Fruit fly (Drosophila melanogaster) Kc167 (cell line): ENCODE data around the gene CG32086.

Source experiments
- Myc ChIP-seq: fragments of >200 bp; optimal IDR thresholded peaks from 2 replicates; lab custom pipeline; 2017; ENCODE audit warnings: missing external identifiers
- Sin3A ChIP-seq: fragments of >200 bp; optimal IDR thresholded peaks from 2 replicates; lab custom pipeline; 2018; ENCODE audit warnings: missing external identifiers
- h ChIP-seq: fragments of >200 bp; optimal IDR thresholded peaks from 3 replicates; lab custom pipeline; 2018; ENCODE audit warnings: missing external identifiers
- insv ChIP-seq: fragments of >200 bp; optimal IDR thresholded peaks from 3 replicates; lab custom pipeline; 2018; ENCODE audit warnings: missing external identifiers

dm6 chr3L:11593778-11594177 is 9.9 kb upstream of the CG32086 start:
- TF ChIP-seq Sin3A (lab: Kevin White, UChicago) (no peak), Myc (no peak), h (lab: Kevin White, UChicago) (no peak), insv (lab: Kevin White, UChicago) (no peak)
